Worm (Caenorhabditis elegans): ENCODE data around the gene F54B3.4.
A peak's percentile ranks its signal among the peaks of the same experiment; 100 is the strongest.

The F54B3.4 gene

DNA sequence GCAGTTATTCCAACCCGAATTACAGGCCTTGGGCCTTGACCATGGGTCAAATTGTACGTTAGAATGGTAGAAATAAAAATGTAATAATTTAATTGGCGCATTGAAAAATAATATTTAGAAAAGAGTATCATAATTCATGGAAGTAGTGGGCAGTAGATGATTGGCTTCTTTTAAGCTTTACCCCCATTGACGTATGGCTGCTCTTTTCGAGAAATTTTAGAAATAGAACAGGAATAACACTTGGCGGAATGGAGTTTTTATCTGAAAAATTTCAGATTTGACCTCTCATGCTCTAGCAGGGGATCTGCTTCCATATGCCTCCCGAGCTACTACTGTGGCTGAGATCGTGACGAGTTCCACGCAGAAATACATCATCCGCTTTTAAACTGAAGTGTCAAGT, 37.7 kb upstream of the F54B3.4 start, which contains the start of gene gcy-4:
Gene gcy-4 (minus strand): TSS at position 101 of the 400 bp plus-strand sequence.
- TF ChIP-seq unc-62 (GFP tag; optimal IDR thresholded peaks at IDR 0.05) (no peak), pha-4 (tag; optimal IDR thresholded peaks at IDR 0.05) (no peak), mls-2 (tag; optimal IDR thresholded peaks at IDR 0.05) (no peak), nhr-2 (tag; optimal IDR thresholded peaks at IDR 0.05) (no peak), cnd-1 (tag; optimal IDR thresholded peaks at IDR 0.05) (no peak), bed-3 (GFP tag; optimal IDR thresholded peaks at IDR 0.05) (no peak), tbx-8 (GFP tag; optimal IDR thresholded peaks at IDR 0.05) (no peak), ceh-83 (GFP tag; optimal IDR thresholded peaks at IDR 0.05) (no peak), lsy-2 (tag; optimal IDR thresholded peaks at IDR 0.05) (no peak)

DNA sequence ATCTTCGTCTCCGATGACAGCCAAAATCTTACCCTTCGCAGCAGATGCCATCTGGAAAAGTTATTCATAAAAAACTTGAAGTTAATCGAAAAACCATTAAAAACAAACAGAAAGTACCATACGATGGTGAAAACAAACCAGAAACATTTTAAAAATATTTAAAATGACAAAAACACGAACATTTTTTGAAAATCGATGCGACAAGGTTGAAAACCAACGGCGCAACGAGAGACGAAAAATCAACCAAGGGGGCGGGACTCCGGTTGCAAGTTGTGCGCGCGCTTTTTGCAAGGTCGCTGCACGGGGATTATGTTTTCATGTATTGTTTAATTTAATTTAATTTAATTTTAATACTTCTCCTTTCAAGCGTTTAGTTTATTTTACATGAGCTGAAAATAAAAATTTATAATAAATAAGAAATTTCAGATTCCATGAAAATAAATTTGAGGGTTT, 32.7 kb upstream of the F54B3.4 start, which contains the start of gene vha-9:
Gene vha-9 (minus strand): TSS at position 51 of the 453 bp plus-strand sequence.
- TF ChIP-seq nhr-2 (tag; optimal IDR thresholded peaks at IDR 0.05), result peak; percentile 3
- TF ChIP-seq M03D4.4 (tag; optimal IDR thresholded peaks at IDR 0.05), result peak; percentile 13
- TF ChIP-seq ceh-43 (GFP tag; optimal IDR thresholded peaks at IDR 0.05), result no peak
- TF ChIP-seq lsy-2 (tag; optimal IDR thresholded peaks at IDR 0.05), result peak; percentile 57
- peak; percentile 74 for TF ChIP-seq sptf-1 (tag; optimal IDR thresholded peaks at IDR 0.05)
- TF ChIP-seq ces-1 (GFP tag; optimal IDR thresholded peaks at IDR 0.05), result peak; percentile 91
- TF ChIP-seq elt-3 (tag; optimal IDR thresholded peaks at IDR 0.05), result no peak
- TF ChIP-seq bed-3 (GFP tag; optimal IDR thresholded peaks at IDR 0.05), result peak; percentile 11
- peak; percentile 56 for TF ChIP-seq mep-1 (tag; optimal IDR thresholded peaks at IDR 0.05)
- TF ChIP-seq pha-4 (tag; optimal IDR thresholded peaks at IDR 0.05), result peak; percentile 7
- no peak for TF ChIP-seq lin-32 (GFP tag; optimal IDR thresholded peaks at IDR 0.05)
- TF ChIP-seq hlh-1 (tag; optimal IDR thresholded peaks at IDR 0.05), result peak; percentile 28

DNA sequence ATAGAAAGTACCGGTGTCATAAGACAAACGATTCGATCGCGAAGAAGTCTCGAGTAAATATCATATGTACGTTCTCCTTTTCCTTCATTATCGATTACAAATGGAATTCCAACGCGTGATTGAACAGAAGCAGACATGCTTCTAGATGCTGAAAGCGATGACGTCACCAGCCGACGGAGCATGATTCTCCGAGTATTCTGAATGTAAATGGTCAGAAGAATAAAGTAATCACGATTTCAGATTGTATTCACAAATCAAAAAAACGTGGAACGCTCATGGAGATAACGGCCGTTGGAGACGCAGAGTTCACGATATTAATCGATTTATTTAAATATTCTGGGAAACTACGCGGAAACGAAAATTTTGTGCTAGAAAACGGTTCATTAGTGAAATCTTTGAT, 31.7 kb upstream of the F54B3.4 start, which contains the start of gene clpp-1:
Gene clpp-1 (minus strand): TSS at position 197 of the 400 bp plus-strand sequence.
- TF ChIP-seq zip-8 (tag; optimal IDR thresholded peaks at IDR 0.05), result peak; percentile 17
- no peak for TF ChIP-seq elt-1 (tag; optimal IDR thresholded peaks at IDR 0.05; ENCODE audit: borderline replicate concordance, insufficient read depth)
- no peak for TF ChIP-seq snpc-4 (tag; optimal IDR thresholded peaks at IDR 0.05)
- TF ChIP-seq unc-120 (tag; optimal IDR thresholded peaks at IDR 0.05; ENCODE audit: poor library complexity, severe bottlenecking), result no peak
- TF ChIP-seq mep-1 (tag; optimal IDR thresholded peaks at IDR 0.05), result no peak
- TF ChIP-seq M03D4.4 (tag; optimal IDR thresholded peaks at IDR 0.05), result no peak

DNA sequence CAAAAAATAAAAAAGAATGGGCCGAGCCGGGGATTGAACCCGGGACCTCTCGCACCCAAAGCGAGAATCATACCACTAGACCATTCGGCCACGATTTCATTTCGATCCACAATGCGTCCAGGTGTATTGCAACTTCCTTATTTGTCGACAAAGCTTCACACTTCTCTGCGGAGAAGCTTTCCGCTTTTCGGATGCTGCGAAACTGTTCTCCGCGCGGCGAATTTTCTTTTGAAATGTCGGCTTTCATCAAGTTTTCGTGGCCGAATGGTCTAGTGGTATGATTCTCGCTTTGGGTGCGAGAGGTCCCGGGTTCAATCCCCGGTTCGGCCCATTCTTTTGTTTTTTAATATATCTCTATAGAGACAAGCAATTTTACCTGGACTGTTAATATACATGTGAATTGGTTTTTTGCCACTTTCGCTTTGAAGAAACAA, 31.2 kb upstream of the F54B3.4 start:
- peak; percentile 41 for TF ChIP-seq sptf-1 (tag; optimal IDR thresholded peaks at IDR 0.05)

DNA sequence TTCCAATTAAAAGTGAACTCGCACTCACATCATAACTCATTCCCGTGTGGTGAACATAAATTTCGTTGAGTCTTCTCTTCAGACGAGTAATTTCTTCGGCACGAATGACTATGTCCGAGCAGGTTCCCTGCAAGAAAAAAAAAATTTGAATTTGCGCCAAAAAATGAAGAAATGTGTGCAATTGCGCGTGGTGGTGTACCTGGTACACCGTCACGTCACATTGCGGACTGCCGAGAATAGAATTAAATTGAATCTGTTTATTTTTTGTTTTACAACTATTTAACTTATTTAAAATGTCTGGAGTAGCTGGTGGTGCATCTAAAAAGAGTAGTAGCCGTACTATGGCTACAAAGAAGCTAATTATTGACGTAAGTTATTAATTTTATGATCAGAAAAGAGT, 30.0 kb upstream of the F54B3.4 start, which contains the start of gene mdt-22:
Gene mdt-22 (plus strand): TSS at position 263 of the 400 bp plus-strand sequence.
- TF ChIP-seq ces-1 (GFP tag; optimal IDR thresholded peaks at IDR 0.05) (peak; percentile 92), elt-3 (tag; optimal IDR thresholded peaks at IDR 0.05) (peak; percentile 6), pha-4 (tag; optimal IDR thresholded peaks at IDR 0.05) (peak; percentile 59), drap-1 (GFP tag; optimal IDR thresholded peaks at IDR 0.05) (peak; percentile 70), mls-2 (tag; optimal IDR thresholded peaks at IDR 0.05) (peak; percentile 39), lsy-2 (tag; optimal IDR thresholded peaks at IDR 0.05) (peak; percentile 81), sem-2 (GFP tag; optimal IDR thresholded peaks at IDR 0.05) (no peak), tbx-8 (GFP tag; optimal IDR thresholded peaks at IDR 0.05) (no peak), sptf-1 (tag; optimal IDR thresholded peaks at IDR 0.05) (peak; percentile 72), nhr-28 (tag; optimal IDR thresholded peaks at IDR 0.05) (no peak), elt-1 (tag; optimal IDR thresholded peaks at IDR 0.05; ENCODE audit: borderline replicate concordance, insufficient read depth) (no peak), ztf-11 (tag; optimal IDR thresholded peaks at IDR 0.05) (no peak), zip-8 (tag; optimal IDR thresholded peaks at IDR 0.05) (no peak), ceh-43 (GFP tag; optimal IDR thresholded peaks at IDR 0.05) (peak; percentile 26), M03D4.4 (tag; optimal IDR thresholded peaks at IDR 0.05) (peak; percentile 66), lin-13 (tag; optimal IDR thresholded peaks at IDR 0.05) (peak; percentile 81), mep-1 (tag; optimal IDR thresholded peaks at IDR 0.05) (peak; percentile 89), mab-5 (tag; optimal IDR thresholded peaks at IDR 0.05) (no peak), cnd-1 (tag; optimal IDR thresholded peaks at IDR 0.05) (peak; percentile 28), nhr-237 (tag; optimal IDR thresholded peaks at IDR 0.05) (peak; percentile 52), unc-39 (tag; optimal IDR thresholded peaks at IDR 0.05) (no peak), nhr-12 (tag; optimal IDR thresholded peaks at IDR 0.05) (no peak), hlh-1 (tag; optimal IDR thresholded peaks at IDR 0.05) (peak; percentile 68), ham-2 (GFP tag; optimal IDR thresholded peaks at IDR 0.05) (no peak), nhr-76 (tag; optimal IDR thresholded peaks at IDR 0.05) (no peak), bed-3 (GFP tag; optimal IDR thresholded peaks at IDR 0.05) (no peak), nhr-2 (tag; optimal IDR thresholded peaks at IDR 0.05) (peak; percentile 2), blmp-1 (tag; optimal IDR thresholded peaks at IDR 0.05) (no peak), unc-120 (tag; optimal IDR thresholded peaks at IDR 0.05; ENCODE audit: poor library complexity, severe bottlenecking) (peak; percentile 96), lin-32 (GFP tag; optimal IDR thresholded peaks at IDR 0.05) (no peak), unc-62 (GFP tag; optimal IDR thresholded peaks at IDR 0.05) (no peak), ceh-83 (GFP tag; optimal IDR thresholded peaks at IDR 0.05) (no peak), flh-1 (GFP tag; optimal IDR thresholded peaks at IDR 0.05) (no peak), ceh-39 (tag; optimal IDR thresholded peaks at IDR 0.05) (peak; percentile 28), snpc-4 (tag; optimal IDR thresholded peaks at IDR 0.05) (no peak)

Data from whole organism, mixed stage, embryonic.